Fruit fly (Drosophila melanogaster) whole organism, wandering third instar larva: ENCODE measurements around the gene CG32547.

Experiments used
- Abd-B ChIP-seq: fragments of >200 bp; optimal IDR thresholded peaks from 2 replicates; lab custom pipeline; 2017; ENCODE audit warnings: missing biosample characterization, missing genetic modification characterization
- CG32264 ChIP-seq: fragments of 200-800 bp; sonication (Bioruptor generic); optimal IDR thresholded peaks from 2 replicates; lab custom pipeline; 2016; ENCODE audit warnings: missing biosample characterization, missing genetic modification characterization
- CG9705 ChIP-seq: fragments of 200-800 bp; sonication (Bioruptor generic); optimal IDR thresholded peaks from 2 replicates; lab custom pipeline; 2018; ENCODE audit warnings: missing biosample characterization, mild to moderate bottlenecking, missing genetic modification characterization
- CrebA ChIP-seq: fragments of 200-800 bp; sonication (Bioruptor generic); optimal IDR thresholded peaks from 2 replicates; lab custom pipeline; 2016; ENCODE audit warnings: missing biosample characterization, mild to moderate bottlenecking, missing genetic modification characterization, borderline replicate concordance
- Dfd ChIP-seq: fragments of >200 bp; optimal IDR thresholded peaks from 2 replicates; lab custom pipeline; 2017; ENCODE audit warnings: missing biosample characterization, missing genetic modification characterization
- Dif ChIP-seq: fragments of 200-275, 200-300 bp; sonication (Bioruptor generic); optimal IDR thresholded peaks from 2 replicates; lab custom pipeline; 2018; ENCODE audit warnings: missing biosample characterization, missing genetic modification characterization; ENCODE audit not compliant: partially characterized antibody
- GATAd ChIP-seq: sonication (Bioruptor generic); optimal IDR thresholded peaks from 2 replicates; lab custom pipeline; 2016; ENCODE audit warnings: missing biosample characterization, missing genetic modification characterization
- HLH106 ChIP-seq: fragments of 200-800 bp; optimal IDR thresholded peaks from 3 replicates; lab custom pipeline; 2019; ENCODE audit warnings: missing biosample characterization, mild to moderate bottlenecking, missing genetic modification characterization, moderate library complexity
- Hnf4 ChIP-seq: fragments of 200-800 bp; sonication (Bioruptor generic); optimal IDR thresholded peaks from 2 replicates; lab custom pipeline; 2016; ENCODE audit warnings: missing biosample characterization, mild to moderate bottlenecking, missing genetic modification characterization
- Hr78 ChIP-seq: fragments of >200 bp; optimal IDR thresholded peaks from 2 replicates; lab custom pipeline; 2017; ENCODE audit warnings: missing biosample characterization, missing genetic modification characterization
- Hr83 ChIP-seq: fragments of 200-300 bp; sonication (Bioruptor generic); optimal IDR thresholded peaks from 2 replicates; lab custom pipeline; 2016; ENCODE audit warnings: missing biosample characterization, mild to moderate bottlenecking, missing genetic modification characterization, moderate library complexity; ENCODE audit not compliant: poor library complexity, severe bottlenecking
- Jra ChIP-seq: sonication (Bioruptor generic); optimal IDR thresholded peaks from 2 replicates; lab custom pipeline; 2016; ENCODE audit warnings: missing biosample characterization, missing genetic modification characterization
- Mio ChIP-seq: sonication (Bioruptor generic); optimal IDR thresholded peaks from 2 replicates; lab custom pipeline; 2016; ENCODE audit warnings: missing biosample characterization, missing genetic modification characterization
- Myc ChIP-seq: fragments of >200 bp; optimal IDR thresholded peaks from 2 replicates; lab custom pipeline; 2017
- N ChIP-seq: fragments of >200 bp; optimal IDR thresholded peaks from 2 replicates; lab custom pipeline; 2018; ENCODE audit warnings: missing biosample characterization, missing external identifiers, missing genetic modification characterization
- OdsH ChIP-seq: fragments of 200-800 bp; sonication (Bioruptor generic); optimal IDR thresholded peaks from 2 replicates; lab custom pipeline; 2016; ENCODE audit warnings: missing biosample characterization, mild to moderate bottlenecking, missing genetic modification characterization
- Rel ChIP-seq, 2 experiments: fragments of 200-800 bp; sonication (Bioruptor generic) in 1 of 2; optimal IDR thresholded peaks; 2 replicates in 1 of 2; 3 replicates in 1 of 2; lab custom pipeline; 2016 to 2019; ENCODE audit warnings: mild to moderate bottlenecking in 2 of 2, missing biosample characterization in 2 of 2, missing genetic modification characterization in 2 of 2, moderate library complexity in 1 of 2
- Sp1 ChIP-seq: fragments of 200-800 bp; sonication (Bioruptor generic); optimal IDR thresholded peaks from 3 replicates; lab custom pipeline; 2019; ENCODE audit warnings: missing biosample characterization, mild to moderate bottlenecking, missing genetic modification characterization, moderate library complexity
- Vsx2 ChIP-seq: fragments of 200-300, 225-300 bp; sonication (Bioruptor generic); optimal IDR thresholded peaks from 2 replicates; lab custom pipeline; 2018; ENCODE audit warnings: missing biosample characterization, missing genetic modification characterization; ENCODE audit not compliant: partially characterized antibody
- br ChIP-seq: fragments of 200-800 bp; sonication (Bioruptor generic); optimal IDR thresholded peaks from 2 replicates; lab custom pipeline; 2016; ENCODE audit warnings: missing biosample characterization, missing genetic modification characterization
- brk ChIP-seq: fragments of 200-800 bp; sonication (Bioruptor generic); optimal IDR thresholded peaks from 2 replicates; lab custom pipeline; 2016; ENCODE audit warnings: missing biosample characterization, mild to moderate bottlenecking, missing genetic modification characterization
- dl ChIP-seq, 2 experiments: fragments of 175-275, 200-275 bp in 1 of 2; fragments of 200-275 bp in 1 of 2; sonication (Bioruptor generic); optimal IDR thresholded peaks; lab custom pipeline; 2018; ENCODE audit warnings: mild to moderate bottlenecking in 2 of 2, missing biosample characterization in 2 of 2, missing genetic modification characterization in 2 of 2, moderate library complexity in 2 of 2; ENCODE audit not compliant: partially characterized antibody in 2 of 2, insufficient read depth in 1 of 2
- dmrt93B ChIP-seq: fragments of 200-800 bp; sonication (Bioruptor generic); optimal IDR thresholded peaks from 2 replicates; lab custom pipeline; 2018; ENCODE audit warnings: missing biosample characterization, mild to moderate bottlenecking, missing genetic modification characterization
- dsf ChIP-seq: sonication (Bioruptor generic); optimal IDR thresholded peaks from 2 replicates; lab custom pipeline; 2016; ENCODE audit warnings: missing biosample characterization, missing genetic modification characterization, borderline replicate concordance
- ey ChIP-seq: fragments of 200-800 bp; sonication (Bioruptor generic); optimal IDR thresholded peaks from 2 replicates; lab custom pipeline; 2016; ENCODE audit warnings: missing biosample characterization, missing genetic modification characterization
- foxo ChIP-seq, 2 experiments: fragments of 200-800 bp; sonication (Bioruptor generic); optimal IDR thresholded peaks; 2 replicates in 1 of 2; 3 replicates in 1 of 2; lab custom pipeline; 2016 to 2017; ENCODE audit warnings: missing biosample characterization in 2 of 2, missing genetic modification characterization in 2 of 2
- fru ChIP-seq: fragments of 200-800 bp; sonication (Bioruptor generic); optimal IDR thresholded peaks from 3 replicates; lab custom pipeline; 2016; ENCODE audit warnings: missing biosample characterization, mild to moderate bottlenecking, missing genetic modification characterization
- h ChIP-seq: fragments of 200-800 bp; sonication (Bioruptor generic); optimal IDR thresholded peaks from 3 replicates; lab custom pipeline; 2016; ENCODE audit warnings: missing biosample characterization, mild to moderate bottlenecking, missing genetic modification characterization
- jim ChIP-seq: fragments of 175-275, 200-325 bp; sonication (Bioruptor generic); optimal IDR thresholded peaks from 2 replicates; lab custom pipeline; 2016; ENCODE audit warnings: missing biosample characterization, mild to moderate bottlenecking, missing genetic modification characterization
- lola ChIP-seq: fragments of >200 bp; optimal IDR thresholded peaks from 2 replicates; lab custom pipeline; 2017; ENCODE audit warnings: missing biosample characterization, missing genetic modification characterization
- pan ChIP-seq: fragments of >200 bp; optimal IDR thresholded peaks from 2 replicates; lab custom pipeline; 2017
- psq ChIP-seq: fragments of 200-800 bp; sonication (Bioruptor generic); optimal IDR thresholded peaks from 3 replicates; lab custom pipeline; 2017; ENCODE audit warnings: missing biosample characterization, mild to moderate bottlenecking, missing genetic modification characterization, moderate library complexity
- rgr ChIP-seq: fragments of 200-800 bp; sonication (Bioruptor generic); optimal IDR thresholded peaks from 3 replicates; lab custom pipeline; 2016; ENCODE audit warnings: missing biosample characterization, mild to moderate bottlenecking, missing genetic modification characterization
- sage ChIP-seq: fragments of 200-800 bp; sonication (Bioruptor generic); optimal IDR thresholded peaks from 2 replicates; lab custom pipeline; 2016; ENCODE audit warnings: missing biosample characterization, mild to moderate bottlenecking, missing genetic modification characterization
- sv ChIP-seq: fragments of 200-800 bp; sonication (Bioruptor generic); optimal IDR thresholded peaks from 3 replicates; lab custom pipeline; 2016; ENCODE audit warnings: missing biosample characterization, missing genetic modification characterization
- tai ChIP-seq: sonication (Bioruptor generic); optimal IDR thresholded peaks from 2 replicates; lab custom pipeline; 2016; ENCODE audit warnings: missing biosample characterization, missing genetic modification characterization
- usp ChIP-seq: fragments of >200 bp; optimal IDR thresholded peaks from 2 replicates; lab custom pipeline; 2017; ENCODE audit warnings: missing biosample characterization, missing genetic modification characterization
- woc ChIP-seq: sonication (Bioruptor generic); optimal IDR thresholded peaks from 2 replicates; lab custom pipeline; 2016; ENCODE audit warnings: missing biosample characterization, mild to moderate bottlenecking, missing genetic modification characterization

Gene CG32547

dm6 chrX:18483261-18484218 lies 4.3 kb upstream of the CG32547 start, which contains the start of gene Hayan:
Hayan (minus strand) TSS chrX:18483772.
- TF ChIP-seq Myc (lab: Kevin White, UChicago) (no peak), CrebA (GFP tag; lab: Kevin White, UChicago) (no peak), dmrt93B (GFP tag; lab: Kevin White, UChicago) (no peak), psq (GFP tag; lab: Kevin White, UChicago) (no peak), Rel (GFP tag; optimal IDR thresholded peaks at IDR 0.05; lab: Kevin White, UChicago) (no peak), Rel (tag; optimal IDR thresholded peaks at IDR 0.05; lab: Kevin White, UChicago) (peak; percentile 89), br (peak; percentile 53), CG32264 (GFP tag; lab: Kevin White, UChicago) (no peak), Abd-B (GFP tag; lab: Kevin White, UChicago) (no peak), Sp1 (GFP tag; lab: Kevin White, UChicago) (peak; percentile 69), N (GFP tag; lab: Kevin White, UChicago) (no peak), Jra (GFP tag; lab: Kevin White, UChicago) (no peak), pan (lab: Kevin White, UChicago) (no peak), Mio (GFP tag; lab: Kevin White, UChicago) (no peak), h (peak; percentile 31), lola (GFP tag; lab: Kevin White, UChicago) (no peak), fru (GFP tag; lab: Kevin White, UChicago) (peak; percentile 45), Hr83 (GFP tag; lab: Kevin White, UChicago) (peak; percentile 12), CG9705 (GFP tag; lab: Kevin White, UChicago) (no peak), foxo (GFP tag; optimal IDR thresholded peaks at IDR 0.05; lab: Kevin White, UChicago) (no peak), Hr78 (GFP tag; lab: Kevin White, UChicago) (no peak), dsf (GFP tag; lab: Kevin White, UChicago) (no peak), sage (GFP tag; lab: Kevin White, UChicago) (no peak), Dfd (GFP tag; lab: Kevin White, UChicago) (no peak), rgr (GFP tag; lab: Kevin White, UChicago) (no peak), dl (GFP tag; optimal IDR thresholded peaks at IDR 0.05; lab: Kevin White, UChicago; ENCODE audit: insufficient read depth in 1 of 2, partially characterized antibody in 2 of 2) (peak in 1 of 2 experiments; percentile 12), jim (GFP tag; lab: Kevin White, UChicago) (no peak), Hnf4 (GFP tag; lab: Kevin White, UChicago) (peak; percentile 19), sv (GFP tag; lab: Kevin White, UChicago) (no peak), brk (GFP tag; lab: Kevin White, UChicago) (no peak), tai (GFP tag; lab: Kevin White, UChicago) (no peak), OdsH (GFP tag; lab: Kevin White, UChicago) (no peak), HLH106 (tag; lab: Kevin White, UChicago) (no peak), woc (GFP tag; lab: Kevin White, UChicago) (peak; percentile 82), ey (GFP tag; lab: Kevin White, UChicago) (no peak), GATAd (GFP tag; lab: Kevin White, UChicago) (no peak), Vsx2 (GFP tag; lab: Kevin White, UChicago) (peak; percentile 79), usp (GFP tag; lab: Kevin White, UChicago) (no peak), Dif (GFP tag; lab: Kevin White, UChicago) (peak; percentile 78)
- TF ChIP-seq, all 38 proteins: peak for 11
